Worm (Caenorhabditis elegans): Measurements from ENCODE around the gene npax-3.

ce11 chrIV:10825383-10825782 lies 2.6 kb downstream of the npax-3 start:
- no peak for TF ChIP-seq ref-1 (GFP tag; conservative IDR thresholded peaks at IDR 0.05)
- no peak for TF ChIP-seq klf-2 (GFP tag; conservative IDR thresholded peaks at IDR 0.05)
- TF ChIP-seq tab-1 (GFP tag; IDR thresholded peaks at IDR 0.05): no peak
- no peak for TF ChIP-seq T22C8.4 (GFP tag; IDR thresholded peaks at IDR 0.05)
- TF ChIP-seq flt-1 (GFP tag; IDR thresholded peaks at IDR 0.05): no peak
- TF ChIP-seq ztf-29 (GFP tag; IDR thresholded peaks at IDR 0.05): no peak
- TF ChIP-seq cog-1 (tag; optimal IDR thresholded peaks at IDR 0.05): no peak
